Worm (Caenorhabditis elegans) whole organism, mixed stage, embryonic: ENCODE data around the gene fbxa-77.
"Not testable (repeated sequence)": the region's sequence is repeated elsewhere in the genome, so short reads cannot be mapped to it uniquely, and the experiment has no call there.

Experiments
- M03D4.4 ChIP-seq: sonication (generic microtip); optimal IDR thresholded peaks from 2 replicates; lab custom pipeline; 2017; ENCODE audit warnings: mild to moderate bottlenecking, missing genetic modification characterization, missing compliant biosample characterization
- blmp-1 ChIP-seq: fragments of 150-350 bp; optimal IDR thresholded peaks from 2 replicates; lab custom pipeline; 2014; ENCODE audit warnings: missing biosample characterization, missing genetic modification characterization
- ceh-83 ChIP-seq: fragments of 200-800 bp; sonication (Bioruptor generic); optimal IDR thresholded peaks from 2 replicates; lab custom pipeline; 2018; ENCODE audit warnings: mild to moderate bottlenecking, missing genetic modification characterization, missing compliant biosample characterization
- ces-1 ChIP-seq: fragments of 150-350 bp; optimal IDR thresholded peaks from 2 replicates; lab custom pipeline; 2014; ENCODE audit warnings: missing biosample characterization, missing genetic modification reagents, missing genetic modification characterization
- elt-3 ChIP-seq: fragments of 150-350 bp; optimal IDR thresholded peaks from 2 replicates; lab custom pipeline; 2014; ENCODE audit warnings: missing biosample characterization, missing genetic modification characterization
- flh-1 ChIP-seq: fragments of 200-800 bp; sonication (Bioruptor generic); optimal IDR thresholded peaks from 2 replicates; lab custom pipeline; 2018; ENCODE audit warnings: mild to moderate bottlenecking, missing genetic modification characterization, moderate library complexity, missing compliant biosample characterization
- mep-1 ChIP-seq: fragments of 150-350 bp; optimal IDR thresholded peaks from 2 replicates; lab custom pipeline; 2017; ENCODE audit warnings: missing biosample characterization, missing genetic modification reagents, missing genetic modification characterization, inconsistent platforms
- nhr-237 ChIP-seq: fragments of 150-350 bp; optimal IDR thresholded peaks from 2 replicates; lab custom pipeline; 2014; ENCODE audit warnings: missing biosample characterization, missing genetic modification characterization
- nhr-28 ChIP-seq: fragments of 150-350 bp; optimal IDR thresholded peaks from 2 replicates; lab custom pipeline; 2014; ENCODE audit warnings: missing biosample characterization, missing genetic modification characterization
- nhr-76 ChIP-seq: sonication (generic microtip); optimal IDR thresholded peaks from 2 replicates; lab custom pipeline; 2017; ENCODE audit warnings: missing biosample characterization, missing genetic modification characterization
- pha-4 ChIP-seq: fragments of 150-350 bp; optimal IDR thresholded peaks from 2 replicates; lab custom pipeline; 2018; ENCODE audit warnings: missing biosample characterization, missing genetic modification reagents, missing genetic modification characterization
- snpc-4 ChIP-seq: fragments of 150-350 bp; optimal IDR thresholded peaks from 2 replicates; lab custom pipeline; 2014; ENCODE audit warnings: missing biosample characterization, missing genetic modification characterization
- unc-39 ChIP-seq: fragments of 150-350 bp; optimal IDR thresholded peaks from 2 replicates; lab custom pipeline; 2014; ENCODE audit warnings: missing biosample characterization, missing genetic modification characterization
- unc-62 ChIP-seq: fragments of 150-350 bp; optimal IDR thresholded peaks from 2 replicates; lab custom pipeline; 2014; ENCODE audit warnings: missing biosample characterization, missing genetic modification reagents, missing genetic modification characterization

DNA sequence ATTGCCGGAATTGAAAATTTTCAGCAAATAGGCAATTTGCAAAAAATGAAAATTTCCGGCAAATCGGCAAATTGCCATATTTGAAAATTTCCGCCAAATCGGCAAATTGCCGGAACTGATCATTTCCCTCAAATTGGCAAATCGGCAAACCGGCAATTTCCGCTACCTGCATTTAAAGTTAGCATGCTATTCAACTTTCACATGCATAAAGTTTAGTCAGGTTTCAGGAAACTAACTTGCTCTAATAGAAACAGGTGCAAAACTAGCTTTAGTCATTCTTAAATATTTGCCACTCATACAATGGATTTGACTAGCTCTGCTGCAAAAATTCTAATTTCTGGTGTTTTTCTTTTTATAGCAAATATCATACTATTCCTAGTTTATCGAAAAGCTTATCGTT, 14.4 kb downstream of the fbxa-77 start, which contains the start of gene srz-9:
- TF ChIP-seq ces-1 (GFP tag; lab: Kevin White, UChicago); nhr-76 (tag; lab: Kevin White, UChicago); snpc-4; unc-39; flh-1 (GFP tag; lab: Kevin White, UChicago); mep-1; M03D4.4 (tag; lab: Kevin White, UChicago); nhr-237 (tag; lab: Kevin White, UChicago); pha-4 (tag; lab: Kevin White, UChicago); elt-3 (tag; lab: Kevin White, UChicago); blmp-1 (tag; lab: Kevin White, UChicago); ceh-83 (GFP tag; lab: Kevin White, UChicago); nhr-28; unc-62 (GFP tag; lab: Kevin White, UChicago): not testable (repeated sequence)
